Fruit fly (Drosophila melanogaster): ENCODE measurements around the gene CG3815.

dm6 chrX:6267745-6268582 is 27.2 kb upstream of the CG3815 start, which contains the start of gene Spt6:
- TF ChIP-seq D1 (tag; optimal IDR thresholded peaks at IDR 0.05) (no peak), CG12605 (GFP tag; IDR thresholded peaks at IDR 0.05) (no peak), CG14655 (GFP tag; optimal IDR thresholded peaks at IDR 0.05) (no peak), CG34367 (tag; optimal IDR thresholded peaks at IDR 0.05) (no peak), EcR (GFP tag; optimal IDR thresholded peaks at IDR 0.05) (peak; percentile 9), CG8301 (tag; optimal IDR thresholded peaks at IDR 0.05) (no peak)
